Fruit fly (Drosophila melanogaster) whole organism, larva: ENCODE measurements around the gene mld.

ENCODE experiments used
- noc ChIP-seq: fragments of 200-800 bp; sonication (Bioruptor generic); optimal IDR thresholded peaks from 3 replicates; lab custom pipeline; 2019; ENCODE audit warnings: missing biosample characterization, mild to moderate bottlenecking, missing genetic modification characterization, moderate library complexity

Gene mld

DNA sequence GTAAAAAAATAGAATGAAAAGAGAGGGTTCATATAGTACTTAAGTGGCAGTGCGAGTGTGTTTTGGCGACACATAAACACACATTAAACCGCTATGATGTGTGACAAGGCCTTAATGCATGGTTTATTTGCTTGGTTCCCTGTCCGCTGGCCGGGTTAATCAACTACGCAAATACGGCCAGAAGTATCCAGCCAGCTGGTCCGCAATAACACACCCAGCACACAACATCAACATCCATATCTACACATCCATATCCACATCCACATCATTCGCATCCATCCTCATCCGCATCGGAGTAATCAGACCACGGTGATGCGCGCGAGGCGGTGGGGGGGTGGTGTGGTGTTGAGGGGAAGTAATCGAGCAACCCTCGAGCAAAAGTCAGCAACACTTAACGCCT, 21.4 kb downstream of the mld start:
- no peak for TF ChIP-seq noc (tag; lab: Kevin White, UChicago)

DNA sequence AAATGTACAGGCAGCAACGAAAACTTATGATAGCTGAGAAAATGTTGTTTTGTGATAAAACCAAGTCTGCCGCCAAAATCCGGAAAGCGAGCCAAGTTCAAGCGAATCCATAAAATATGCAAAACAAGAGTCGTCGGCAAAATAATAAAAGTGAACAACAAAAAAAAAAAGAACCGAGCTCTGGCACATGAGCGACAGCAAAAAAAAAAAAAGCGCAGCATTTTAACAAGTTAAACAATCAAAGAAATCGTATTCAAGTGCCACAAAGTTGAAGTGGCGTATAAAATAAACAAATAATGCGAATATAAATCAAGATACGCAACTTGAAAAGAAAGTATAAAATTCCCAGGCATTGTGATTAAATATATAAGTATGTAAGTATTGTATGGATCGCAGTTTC, 22.9 kb downstream of the mld start:
- TF ChIP-seq noc (tag; lab: Kevin White, UChicago), result no peak

DNA sequence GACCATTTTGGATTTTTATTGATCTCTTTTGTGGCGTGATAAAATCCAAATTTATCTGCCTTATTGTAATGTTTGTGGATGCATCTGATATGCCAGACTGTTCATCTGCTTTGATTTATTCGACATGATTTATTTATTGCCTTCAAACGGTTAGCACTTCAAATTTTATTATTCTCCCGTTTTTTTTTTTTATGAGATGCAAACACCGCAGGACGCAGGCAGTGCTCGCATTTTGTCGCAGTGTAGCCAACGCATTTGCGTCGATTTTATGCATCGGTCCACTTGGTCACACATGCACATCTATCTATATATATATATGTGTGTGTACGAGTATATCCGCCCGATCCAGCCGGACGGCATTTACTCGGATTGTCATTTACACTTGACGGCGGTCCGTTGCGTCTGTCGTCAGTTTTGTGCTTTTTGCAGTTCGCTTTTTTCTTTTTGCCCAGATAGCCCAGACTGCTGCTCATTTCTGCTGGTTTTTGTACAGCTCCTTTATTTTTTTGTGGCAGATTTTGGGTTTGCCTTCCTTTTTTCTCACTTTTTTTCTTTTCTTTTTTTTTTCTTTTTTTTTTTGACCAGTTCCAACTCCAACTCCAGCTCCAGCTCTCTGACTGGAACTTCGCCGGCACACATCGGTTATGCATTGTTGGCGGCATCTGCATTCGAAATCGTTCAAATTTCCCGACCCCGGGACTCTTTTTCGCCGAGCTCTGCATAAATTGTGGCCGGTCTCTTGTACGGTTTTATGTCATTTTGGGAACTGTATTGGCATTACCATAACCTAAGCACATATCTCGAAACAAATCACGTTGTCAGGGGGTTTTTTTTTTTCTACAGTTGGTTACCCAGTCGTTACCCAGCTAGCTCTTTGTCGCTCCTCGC, 28.6 kb downstream of the mld start:
- no peak for TF ChIP-seq noc (tag; lab: Kevin White, UChicago)

- no peak for TF ChIP-seq noc (tag; lab: Kevin White, UChicago)
These were observed 29.2 kb downstream of the mld start for dm6 chr3R:24614707-24615022.

- TF ChIP-seq noc (tag; lab: Kevin White, UChicago), result no peak
These were observed 35.1 kb downstream of the mld start for dm6 chr3R:24620569-24620968.

- TF ChIP-seq noc (tag; lab: Kevin White, UChicago), result no peak
These were observed 40.1 kb downstream of the mld start, which contains the start of the genes Syx18 and atl for dm6 chr3R:24625517-24625925. Syx18 (minus strand) TSS chr3R:24625562. atl (plus strand) TSS chr3R:24625671.

dm6 chr3R:24626003-24626486, 40.6 kb downstream of the mld start:
- peak; percentile 25 for TF ChIP-seq noc (tag; lab: Kevin White, UChicago)

DNA sequence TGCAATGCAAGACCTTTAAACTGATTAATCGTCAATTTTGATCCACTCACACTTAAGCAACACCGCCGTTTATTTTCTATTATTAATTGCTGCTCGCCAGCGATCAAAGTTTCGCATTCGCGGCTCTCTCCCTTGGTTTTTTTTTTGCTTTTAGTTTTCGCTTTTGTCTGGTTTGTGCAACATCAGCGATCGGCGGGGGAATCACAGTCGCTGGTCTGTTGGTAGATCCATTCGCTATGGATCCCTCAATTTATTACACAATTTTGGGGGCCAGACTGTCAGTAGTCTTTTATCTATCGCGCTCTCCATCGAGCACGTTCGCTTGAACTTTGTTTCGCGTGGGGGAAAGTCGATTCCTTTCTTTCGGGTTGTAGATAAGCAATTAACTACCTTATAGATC, 41.2 kb downstream of the mld start:
- TF ChIP-seq noc (tag; lab: Kevin White, UChicago), result no peak

dm6 chr3R:24629877-24630808, 44.7 kb downstream of the mld start, which contains the start of gene Wsck:
Wsck (minus strand) TSS chr3R:24630075.
- TF ChIP-seq noc (tag; lab: Kevin White, UChicago), result no peak

dm6 chr3R:24634312-24634711, 48.9 kb downstream of the mld start:
- no peak for TF ChIP-seq noc (tag; lab: Kevin White, UChicago)

DNA sequence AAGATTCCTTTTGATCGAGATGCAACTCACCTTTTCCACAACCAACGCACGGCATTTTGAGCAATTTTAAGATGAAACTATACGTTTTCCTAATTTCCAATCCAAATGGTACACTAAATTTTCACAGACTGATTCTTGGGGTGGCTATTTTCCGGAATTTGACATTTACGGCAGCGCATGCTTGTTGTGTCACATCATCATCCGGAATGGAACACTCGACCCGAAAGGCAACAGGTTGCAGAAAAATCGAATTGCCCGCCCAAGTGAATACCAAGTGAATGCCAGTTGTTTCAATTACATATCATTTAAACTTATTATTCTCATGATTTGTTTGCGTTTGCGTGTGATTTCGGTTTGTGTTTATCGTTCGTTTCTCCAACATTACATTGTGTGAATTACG, 49.5 kb downstream of the mld start, which contains the start of gene MtnF:
MtnF (minus strand) TSS at position 209 of the 400 bp plus-strand sequence.
- no peak for TF ChIP-seq noc (tag; lab: Kevin White, UChicago)

DNA sequence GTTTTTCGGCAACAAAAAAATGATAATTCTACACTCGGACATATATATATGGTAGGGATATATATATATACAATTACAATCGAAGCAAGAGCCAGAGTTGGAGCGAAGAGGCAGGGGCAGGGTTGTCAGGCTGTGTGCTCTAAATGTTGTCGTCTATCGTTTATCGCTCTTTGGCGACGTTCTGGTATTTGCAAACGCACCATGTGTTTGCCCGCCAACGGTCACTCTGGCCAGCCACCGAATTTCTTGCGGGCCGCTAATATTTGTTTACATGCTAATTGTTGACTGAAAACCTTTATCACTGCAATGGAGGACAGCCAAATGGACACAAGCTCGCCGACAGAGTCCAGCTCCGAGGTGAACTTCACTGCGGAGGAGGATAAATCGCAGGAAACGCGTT, 64.5 kb downstream of the mld start, which contains the start of the genes puf and ash2:
puf (minus strand) TSS at position 121 of the 400 bp plus-strand sequence.
ash2 (plus strand) TSS at position 203 of the 400 bp plus-strand sequence.
- no peak for TF ChIP-seq noc (tag; lab: Kevin White, UChicago)

DNA sequence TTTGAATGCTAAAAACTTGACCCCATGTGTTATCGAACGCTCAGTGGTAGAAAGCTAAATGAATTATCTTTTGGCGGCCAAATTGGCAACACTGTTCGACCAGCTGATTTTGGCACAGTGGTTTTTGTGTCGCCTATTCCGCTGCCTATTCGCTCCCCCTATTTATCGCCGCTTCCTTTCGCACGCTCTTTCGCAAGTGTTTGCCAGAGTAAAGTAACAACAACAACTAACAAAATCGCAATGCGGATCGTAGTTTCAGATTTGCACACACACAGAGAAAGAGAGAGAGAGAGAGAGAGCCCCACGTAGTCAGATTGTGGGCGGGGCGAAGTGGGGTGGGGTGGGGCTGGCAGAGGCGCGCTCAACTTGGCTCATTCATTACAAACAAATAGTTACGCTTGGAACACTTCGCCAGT, 65.6 kb downstream of the mld start:
- no peak for TF ChIP-seq noc (tag; lab: Kevin White, UChicago)

dm6 chr3R:24654770-24655322, 69.4 kb downstream of the mld start, which contains the start of the genes CG31125 and CG6695:
CG31125 (minus strand) TSS chr3R:24654820.
CG6695 (plus strand) TSS chr3R:24655160.
- no peak for TF ChIP-seq noc (tag; lab: Kevin White, UChicago)

DNA sequence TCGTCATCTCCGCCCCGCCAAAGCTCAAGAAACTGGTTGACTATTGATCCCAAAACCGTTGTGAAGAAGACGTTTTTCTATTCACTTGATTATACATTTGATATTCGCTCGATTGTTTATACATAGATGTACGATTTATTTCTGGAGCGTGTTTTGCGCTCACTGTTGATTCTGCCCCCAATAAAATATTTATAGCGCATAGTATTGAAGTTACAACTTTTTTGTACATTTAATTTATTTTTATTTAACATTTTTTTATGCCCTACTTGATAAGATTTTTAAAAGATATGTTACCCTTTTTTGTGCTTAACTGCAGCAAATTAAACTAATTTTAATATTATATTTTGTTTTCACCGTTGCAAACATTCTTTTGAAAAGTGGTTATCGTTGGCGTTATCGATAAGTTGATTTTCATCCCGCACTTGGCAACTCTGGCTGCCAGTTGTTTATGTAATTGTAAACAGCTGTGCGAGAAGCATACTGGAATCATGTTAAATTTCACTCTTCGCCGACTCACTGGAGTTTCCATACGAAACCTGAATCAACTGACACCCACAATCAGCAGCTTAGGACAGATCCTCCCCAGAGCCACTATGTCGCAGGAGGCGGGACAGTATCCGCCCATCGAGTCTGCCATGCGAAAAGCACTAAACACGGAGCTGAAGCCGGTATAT, 73.9 kb downstream of the mld start, which contains the start of gene CG31126:
CG31126 (plus strand) TSS at position 449 of the 674 bp plus-strand sequence.
- TF ChIP-seq noc (tag; lab: Kevin White, UChicago), result no peak
